Worm (Caenorhabditis elegans): ENCODE measurements around the gene F36H5.8.

F36H5.8 gene

ce11 chrII:1738844-1739243, 11.6 kb downstream of the F36H5.8 start, which contains the start of the genes irld-9 and irld-33:
irld-9 (minus strand) TSS chrII:1738944.
irld-33 (plus strand) TSS chrII:1739052.
- TF ChIP-seq aha-1 (tag) (peak; percentile 68), ceh-32 (tag; optimal IDR thresholded peaks at IDR 0.05; ENCODE audit: poor library complexity) (no peak)

- TF ChIP-seq spr-3 (GFP tag; optimal IDR thresholded peaks at IDR 0.05), result no peak
- TF ChIP-seq egl-43 (GFP tag; IDR thresholded peaks at IDR 0.05), result no peak
- TF ChIP-seq aha-1 (tag), result no peak
- no peak for TF ChIP-seq nhr-42 (GFP tag; IDR thresholded peaks at IDR 0.05)
- TF ChIP-seq sdz-12 (GFP tag; optimal IDR thresholded peaks at IDR 0.05), result no peak
- TF ChIP-seq nhr-10 (tag; optimal IDR thresholded peaks at IDR 0.05), result no peak
- no peak for TF ChIP-seq nhr-6 (tag; optimal IDR thresholded peaks at IDR 0.05)
- no peak for TF ChIP-seq vab-7 (GFP tag; IDR thresholded peaks at IDR 0.05)
- TF ChIP-seq ZK546.5 (tag; optimal IDR thresholded peaks at IDR 0.05), result no peak
- no peak for TF ChIP-seq nhr-237 (tag; optimal IDR thresholded peaks at IDR 0.05)
- TF ChIP-seq hlh-11 (tag; optimal IDR thresholded peaks at IDR 0.05), result peak; percentile 50
- TF ChIP-seq nhr-41 (GFP tag; IDR thresholded peaks at IDR 0.05), result no peak
- TF ChIP-seq zfp-3 (GFP tag; conservative IDR thresholded peaks at IDR 0.05), result no peak
- TF ChIP-seq lin-39 (tag; optimal IDR thresholded peaks at IDR 0.05), result no peak
- no peak for TF ChIP-seq Y48G9A.11 (GFP tag; IDR thresholded peaks at IDR 0.05)
- no peak for TF ChIP-seq ceh-62 (tag; optimal IDR thresholded peaks at IDR 0.05)
- TF ChIP-seq ces-1 (GFP tag; optimal IDR thresholded peaks at IDR 0.05), result no peak
- TF ChIP-seq daf-19 (GFP tag; conservative IDR thresholded peaks at IDR 0.05), result no peak
- TF ChIP-seq lin-15B (tag; optimal IDR thresholded peaks at IDR 0.05), result no peak
- TF ChIP-seq duxl-1 (tag; optimal IDR thresholded peaks at IDR 0.05; ENCODE audit: poor library complexity), result peak; percentile 98
- TF ChIP-seq attf-4 (tag; optimal IDR thresholded peaks at IDR 0.05), result no peak
- no peak for TF ChIP-seq tag-97 (GFP tag; IDR thresholded peaks at IDR 0.05)
- TF ChIP-seq nhr-28 (tag; optimal IDR thresholded peaks at IDR 0.05), result peak; percentile 13
- no peak for TF ChIP-seq mxl-2 (GFP tag; conservative IDR thresholded peaks at IDR 0.05)
- no peak for TF ChIP-seq saeg-2 (GFP tag; IDR thresholded peaks at IDR 0.05)
- TF ChIP-seq nhr-48 (tag; optimal IDR thresholded peaks at IDR 0.05), result no peak
- no peak for TF ChIP-seq zip-2 (tag; optimal IDR thresholded peaks at IDR 0.05)
- peak in 1 of 2 experiments; percentile 34 for TF ChIP-seq unc-62 (GFP tag; optimal IDR thresholded peaks at IDR 0.05 in 1 of 2)
- no peak for TF ChIP-seq unc-62 (tag; optimal IDR thresholded peaks at IDR 0.05)
- no peak for TF ChIP-seq daf-16 (GFP tag; optimal IDR thresholded peaks at IDR 0.05)
- no peak for TF ChIP-seq daf-16 (tag; optimal IDR thresholded peaks at IDR 0.05)
- no peak for TF ChIP-seq hmg-1.1 (GFP tag; IDR thresholded peaks at IDR 0.05)
- no peak for TF ChIP-seq dve-1 (tag; optimal IDR thresholded peaks at IDR 0.05; ENCODE audit: insufficient read depth)
These were observed 14.1 kb downstream of the F36H5.8 start, which contains the start of gene ceh-83 for ce11 chrII:1736353-1736752. ceh-83 (minus strand) TSS chrII:1736533.

- TF ChIP-seq ces-1 (GFP tag; optimal IDR thresholded peaks at IDR 0.05), result no peak
- TF ChIP-seq unc-62 (GFP tag; optimal IDR thresholded peaks at IDR 0.05 in 1 of 2), result peak in 1 of 2 experiments; percentile 96
- no peak for TF ChIP-seq unc-62 (tag; optimal IDR thresholded peaks at IDR 0.05)
- no peak for TF ChIP-seq nhr-28 (tag; optimal IDR thresholded peaks at IDR 0.05)
These were observed 15.3 kb downstream of the F36H5.8 start for ce11 chrII:1735145-1735544.

- TF ChIP-seq egl-43 (GFP tag; IDR thresholded peaks at IDR 0.05) (no peak), ces-1 (GFP tag; optimal IDR thresholded peaks at IDR 0.05) (no peak), ceh-62 (tag; optimal IDR thresholded peaks at IDR 0.05) (no peak)
These were observed 18.6 kb downstream of the F36H5.8 start, which contains the start of gene ceh-82 for ce11 chrII:1731932-1732331. ceh-82 (plus strand) TSS chrII:1732232.

- TF ChIP-seq rbr-2 (tag; optimal IDR thresholded peaks at IDR 0.05), result no peak
- TF ChIP-seq ceh-62 (tag; optimal IDR thresholded peaks at IDR 0.05), result no peak
- no peak for TF ChIP-seq daf-8 (GFP tag; IDR thresholded peaks at IDR 0.05)
- peak in 1 of 2 experiments; percentile 23 for TF ChIP-seq unc-62 (GFP tag; optimal IDR thresholded peaks at IDR 0.05 in 1 of 2)
- no peak for TF ChIP-seq unc-62 (tag; optimal IDR thresholded peaks at IDR 0.05)
- no peak for TF ChIP-seq lin-29 (GFP tag; IDR thresholded peaks at IDR 0.05)
These were observed 20.4 kb downstream of the F36H5.8 start, which contains the start of gene ceh-81 for ce11 chrII:1730103-1730502. ceh-81 (plus strand) TSS chrII:1730403.

Data from whole organism, L4 larva.